Worm (Caenorhabditis elegans): Measurements from ENCODE around the gene daao-1.
A peak's percentile ranks its signal among the peaks of the same experiment; 100 is the strongest.

daao-1 gene

DNA sequence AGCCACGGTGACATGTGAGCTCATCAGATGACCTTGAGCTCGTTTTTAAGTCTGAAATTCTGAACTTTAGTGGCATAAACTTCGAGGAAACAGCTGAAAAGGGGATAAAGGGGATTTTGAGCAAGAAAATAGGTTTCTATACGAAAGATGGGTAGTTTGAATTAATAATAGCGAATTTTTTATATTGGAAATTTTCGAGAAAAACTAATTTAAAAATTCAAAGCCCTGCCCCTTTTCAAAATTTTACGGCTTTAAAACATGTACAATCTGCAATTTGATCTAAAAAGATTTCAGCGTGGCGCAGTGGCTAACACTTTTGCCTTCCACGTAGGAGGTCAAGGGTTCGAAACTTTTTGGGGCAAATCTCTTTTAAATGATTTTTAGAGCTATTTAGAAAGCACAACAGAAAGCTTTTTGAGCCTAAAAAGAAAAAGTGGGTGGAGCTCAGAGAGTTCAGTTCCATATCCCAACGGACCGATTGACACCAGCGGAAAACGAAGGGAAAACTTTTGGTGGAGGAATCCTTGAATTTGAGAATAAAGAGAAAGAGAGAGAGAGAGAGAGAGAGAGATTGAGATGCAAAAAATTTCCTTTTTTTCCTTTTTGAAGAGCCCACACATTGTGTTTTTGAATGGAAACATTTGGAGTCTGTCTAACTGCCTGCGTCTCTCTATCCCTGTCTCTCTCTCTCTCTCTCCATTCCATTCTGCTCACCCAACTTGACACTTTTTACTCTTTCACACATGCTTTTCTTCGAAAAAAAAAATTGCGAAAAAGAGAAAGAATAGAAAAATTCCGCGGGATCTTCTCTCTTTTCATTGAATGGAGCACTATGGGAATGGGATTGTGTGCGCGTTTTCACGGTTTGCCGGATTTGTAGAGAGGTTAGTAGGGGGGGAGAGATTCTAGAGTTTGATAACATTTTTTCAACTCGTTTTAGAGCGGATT, 50.2 kb downstream of the daao-1 start, which contains the start of gene Y69A2AR.31:
TSS of gene Y69A2AR.31 (minus strand) at position 51 of the 948 bp plus-strand sequence.
- TF ChIP-seq lin-13 (GFP tag; optimal IDR thresholded peaks at IDR 0.05) (no peak), C34F6.9 (tag; optimal IDR thresholded peaks at IDR 0.05) (peak; percentile 29), lsy-2 (tag; optimal IDR thresholded peaks at IDR 0.05) (peak; percentile 15 to 58), ztf-11 (tag; optimal IDR thresholded peaks at IDR 0.05) (no peak), zag-1 (tag; optimal IDR thresholded peaks at IDR 0.05) (peak; percentile 35), unc-55 (GFP tag; optimal IDR thresholded peaks at IDR 0.05) (peak; percentile 10), nhr-129 (tag; optimal IDR thresholded peaks at IDR 0.05) (peak; percentile 31)

DNA sequence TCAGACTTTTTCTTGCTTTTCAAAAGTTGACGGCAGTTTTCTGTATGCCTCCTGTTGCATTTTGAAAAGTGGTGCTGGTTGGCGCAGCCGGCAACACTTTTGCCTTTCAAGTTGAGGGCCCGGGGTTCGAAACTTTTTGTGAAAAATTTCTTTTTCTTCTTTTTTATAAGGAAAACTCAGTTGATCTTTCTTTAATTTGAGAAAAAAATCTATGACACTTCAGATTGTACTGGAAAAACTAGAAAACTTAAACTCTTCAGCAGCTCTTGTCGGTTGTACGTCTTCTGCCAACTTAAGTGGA, 50.9 kb downstream of the daao-1 start:
- no peak for TF ChIP-seq crh-2 (tag; optimal IDR thresholded peaks at IDR 0.05)
- no peak for TF ChIP-seq ztf-1 (GFP tag; conservative IDR thresholded peaks at IDR 0.05)
- TF ChIP-seq mab-5 (tag; optimal IDR thresholded peaks at IDR 0.05): no peak
- TF ChIP-seq skn-1 (tag; optimal IDR thresholded peaks at IDR 0.05): no peak
- no peak for TF ChIP-seq nhr-10 (tag; optimal IDR thresholded peaks at IDR 0.05)
- no peak for TF ChIP-seq lsy-2 (tag; optimal IDR thresholded peaks at IDR 0.05)
- no peak for TF ChIP-seq unc-39 (tag; optimal IDR thresholded peaks at IDR 0.05)
- TF ChIP-seq mdl-1 (tag; optimal IDR thresholded peaks at IDR 0.05): no peak
- TF ChIP-seq nhr-25 (tag; optimal IDR thresholded peaks at IDR 0.05): no peak
- TF ChIP-seq mbf-1 (tag; optimal IDR thresholded peaks at IDR 0.05): no peak
- TF ChIP-seq ceh-82 (tag; optimal IDR thresholded peaks at IDR 0.05): no peak
- no peak for TF ChIP-seq alr-1 (tag; optimal IDR thresholded peaks at IDR 0.05)
- no peak for TF ChIP-seq gmeb-1 (tag; optimal IDR thresholded peaks at IDR 0.05)
- no peak for TF ChIP-seq nhr-6 (tag; optimal IDR thresholded peaks at IDR 0.05)
- TF ChIP-seq nhr-23 (tag; optimal IDR thresholded peaks at IDR 0.05): no peak

DNA sequence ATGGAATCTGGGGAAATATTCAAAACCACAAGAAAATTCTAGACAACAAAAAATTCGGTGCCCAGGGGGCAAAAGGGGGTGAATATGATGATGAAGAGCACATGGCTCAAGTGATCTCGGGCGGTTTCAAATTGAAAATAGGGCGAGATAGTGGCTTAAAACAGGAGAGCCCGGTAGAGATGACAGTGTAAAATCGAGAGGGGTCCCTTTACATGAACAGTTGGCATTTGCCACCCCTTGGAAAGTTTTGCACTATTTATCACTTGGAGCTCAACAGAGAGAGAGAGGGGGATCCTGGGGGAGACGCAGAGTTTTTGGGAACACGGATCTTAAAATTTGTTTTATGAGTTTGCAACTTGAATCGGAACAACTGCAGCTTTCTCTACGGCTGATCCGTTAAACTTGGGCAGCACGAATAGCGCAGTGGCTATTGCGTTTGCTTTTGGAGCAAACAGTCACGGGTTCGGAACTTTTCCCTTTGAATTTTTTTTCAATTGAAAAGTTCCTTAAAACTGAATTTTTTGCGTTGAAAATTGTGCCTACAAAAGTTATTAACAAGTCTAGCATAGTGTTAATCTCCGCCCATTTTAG, 51.5 kb downstream of the daao-1 start:
- TF ChIP-seq sma-3 (GFP tag; optimal IDR thresholded peaks at IDR 0.05) (no peak), lsy-2 (tag; optimal IDR thresholded peaks at IDR 0.05) (peak in 1 of 2 experiments; percentile 8), F13H6.1 (tag; optimal IDR thresholded peaks at IDR 0.05) (peak; percentile 47), sma-9 (GFP tag; optimal IDR thresholded peaks at IDR 0.05) (peak; percentile 42), sma-9 (tag; optimal IDR thresholded peaks at IDR 0.05) (no peak), nhr-11 (tag; optimal IDR thresholded peaks at IDR 0.05) (no peak), ztf-11 (tag; optimal IDR thresholded peaks at IDR 0.05) (no peak), nhr-129 (tag; optimal IDR thresholded peaks at IDR 0.05) (peak; percentile 25)

DNA sequence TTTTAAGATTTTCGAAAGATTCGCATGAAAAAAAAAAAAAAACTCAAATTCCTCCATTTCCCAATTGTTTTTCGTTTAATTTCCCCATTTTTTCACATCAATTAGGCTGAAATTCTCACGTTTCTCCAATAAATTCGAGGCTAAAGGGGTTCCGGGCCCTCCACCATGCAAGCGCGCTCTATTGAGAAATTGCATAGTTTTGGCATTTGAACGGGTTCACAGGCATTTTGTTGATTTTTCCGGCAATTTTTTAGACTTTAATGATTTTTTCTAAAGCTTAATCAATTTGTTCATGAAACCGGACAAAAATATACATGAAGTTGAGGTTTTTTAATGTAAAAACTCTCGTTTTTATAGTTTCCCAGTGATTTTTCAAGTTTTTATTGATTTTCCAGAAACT, 52.1 kb downstream of the daao-1 start:
- TF ChIP-seq ztf-11 (tag; optimal IDR thresholded peaks at IDR 0.05): no peak
- TF ChIP-seq mdl-1 (tag; optimal IDR thresholded peaks at IDR 0.05): no peak
- no peak for TF ChIP-seq ZK546.5 (tag; optimal IDR thresholded peaks at IDR 0.05)
- peak; percentile 23 for TF ChIP-seq nhr-129 (tag; optimal IDR thresholded peaks at IDR 0.05)
- TF ChIP-seq lsy-2 (tag; optimal IDR thresholded peaks at IDR 0.05): no peak
- TF ChIP-seq F13H6.1 (tag; optimal IDR thresholded peaks at IDR 0.05): no peak
- no peak for TF ChIP-seq elt-1 (tag; optimal IDR thresholded peaks at IDR 0.05)
- no peak for TF ChIP-seq nhr-11 (tag; optimal IDR thresholded peaks at IDR 0.05)
- TF ChIP-seq fos-1 (tag; optimal IDR thresholded peaks at IDR 0.05): no peak
- peak; percentile 13 for TF ChIP-seq gmeb-1 (tag; optimal IDR thresholded peaks at IDR 0.05)
- TF ChIP-seq ama-1 (optimal IDR thresholded peaks at IDR 0.05): no peak
- no peak for TF ChIP-seq dmd-4 (tag; optimal IDR thresholded peaks at IDR 0.05)
- no peak for TF ChIP-seq snpc-4 (tag; optimal IDR thresholded peaks at IDR 0.05)
- no peak for TF ChIP-seq unc-39 (tag; optimal IDR thresholded peaks at IDR 0.05)
- peak; percentile 40 for TF ChIP-seq unc-55 (GFP tag; optimal IDR thresholded peaks at IDR 0.05)

DNA sequence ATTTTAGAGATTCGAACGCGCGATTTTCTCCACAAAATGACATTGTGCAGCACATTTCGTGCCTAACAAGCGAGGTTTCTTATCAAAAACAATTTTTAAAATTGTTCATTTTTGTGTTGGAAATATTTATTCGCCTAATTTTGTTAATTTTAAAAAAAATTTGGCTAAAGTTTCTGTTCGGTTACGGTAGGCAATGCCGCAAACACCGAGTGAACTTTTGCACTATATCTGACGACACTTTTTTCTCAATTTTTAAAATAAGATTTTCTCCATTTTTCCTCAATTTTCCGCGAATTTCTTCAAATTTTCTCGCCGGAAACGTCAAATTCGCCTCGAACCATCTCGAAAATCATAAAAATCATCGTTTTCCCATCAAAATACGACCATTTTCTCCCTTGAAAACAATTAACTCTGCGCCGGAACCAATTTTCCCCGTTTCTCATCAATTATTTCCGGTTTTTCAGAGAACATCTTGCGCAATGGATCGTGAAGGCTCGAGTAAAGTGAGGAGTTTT, 52.6 kb downstream of the daao-1 start, which contains the start of gene Y69A2AR.1:
TSS of gene Y69A2AR.1 (plus strand) at position 465 of the 515 bp plus-strand sequence.
- TF ChIP-seq ceh-16 (tag; optimal IDR thresholded peaks at IDR 0.05): no peak
- TF ChIP-seq lin-13 (GFP tag; optimal IDR thresholded peaks at IDR 0.05): peak; percentile 3
- TF ChIP-seq lsy-2 (tag; optimal IDR thresholded peaks at IDR 0.05): peak; percentile 62 to 95

All from whole organism, L2 larva.